Worm (Caenorhabditis elegans) whole organism, dauer: ENCODE measurements around the gene F32D8.1.

Experiments used
- unc-62 ChIP-seq: sonication (generic microtip); optimal IDR thresholded peaks from 2 replicates; lab custom pipeline; 2017; ENCODE audit warnings: missing biosample characterization, missing genetic modification reagents, missing genetic modification characterization

F32D8.1 gene

DNA sequence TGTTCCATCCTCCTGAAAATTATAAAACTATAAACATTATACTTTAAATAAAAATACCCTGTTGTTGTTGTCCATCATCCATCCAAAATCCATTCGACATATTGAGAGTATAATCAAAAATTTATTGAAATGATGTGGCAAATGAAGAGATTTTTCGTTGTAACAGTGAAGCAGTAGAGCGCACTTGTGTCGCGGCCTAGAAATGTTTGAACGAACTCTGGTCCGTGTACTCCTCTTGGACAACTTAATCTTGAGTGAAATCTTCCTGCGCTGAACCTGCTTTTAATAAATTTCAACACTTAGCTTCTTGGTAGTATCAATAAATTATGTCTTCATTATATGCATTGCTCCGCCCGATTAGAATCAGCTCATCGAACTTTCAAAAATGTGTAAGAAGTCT, 14.0 kb downstream of the F32D8.1 start, which contains the start of the genes F32D8.14 and F32D8.5:
Gene F32D8.14, minus strand, starts transcription at position 188 of the 400 bp plus-strand sequence.
Gene F32D8.5, plus strand, starts transcription at position 200 of the 400 bp plus-strand sequence.
- no peak for TF ChIP-seq unc-62

DNA sequence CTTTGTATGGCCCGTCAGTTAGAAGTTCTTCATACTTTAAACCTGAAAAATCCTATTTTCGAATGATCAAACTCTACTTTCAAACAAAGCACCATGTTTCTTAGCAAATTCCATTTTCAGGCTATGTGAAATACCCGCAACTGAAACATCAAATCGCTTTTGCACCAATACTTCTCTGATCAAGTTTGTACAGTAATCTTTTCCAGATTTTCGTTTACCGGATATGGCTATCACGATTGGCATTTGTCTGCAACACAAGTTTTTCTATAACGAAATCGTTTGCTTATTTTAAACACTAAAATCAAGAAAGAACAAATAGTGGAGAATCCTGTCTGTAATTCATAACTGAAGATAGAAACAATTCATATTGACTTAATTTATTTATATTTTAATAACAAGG, 15.7 kb downstream of the F32D8.1 start, which contains the start of gene F32D8.13:
Gene F32D8.13, minus strand, starts transcription at position 249 of the 400 bp plus-strand sequence.
- TF ChIP-seq unc-62, result no peak

DNA sequence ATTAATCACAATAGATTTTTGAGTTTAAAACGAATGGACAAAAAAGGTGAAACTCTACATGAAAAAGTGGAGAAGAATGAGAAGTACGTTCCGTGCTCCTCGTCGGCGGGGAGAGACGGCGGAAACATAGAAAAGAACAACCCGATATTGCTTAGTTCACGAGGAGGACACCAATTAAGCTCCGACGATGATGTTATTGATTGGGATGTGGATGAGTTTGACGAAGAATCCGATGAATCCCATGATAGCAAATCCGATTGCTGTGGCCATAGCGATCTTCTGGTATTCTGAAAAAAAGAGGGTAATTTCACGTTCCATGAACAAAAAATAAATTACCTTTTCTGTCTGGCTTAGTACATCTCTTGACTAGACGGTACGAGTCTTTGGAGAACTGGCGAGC, 16.1 kb downstream of the F32D8.1 start:
- no peak for TF ChIP-seq unc-62

DNA sequence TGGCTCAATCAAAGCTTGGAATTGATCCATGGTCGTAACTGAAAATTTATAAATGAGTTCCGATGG, 16.3 kb downstream of the F32D8.1 start, which contains the start of gene sec-61.G:
Gene sec-61.G, minus strand, starts transcription at position 38 of the 66 bp plus-strand sequence.
- TF ChIP-seq unc-62, result no peak

DNA sequence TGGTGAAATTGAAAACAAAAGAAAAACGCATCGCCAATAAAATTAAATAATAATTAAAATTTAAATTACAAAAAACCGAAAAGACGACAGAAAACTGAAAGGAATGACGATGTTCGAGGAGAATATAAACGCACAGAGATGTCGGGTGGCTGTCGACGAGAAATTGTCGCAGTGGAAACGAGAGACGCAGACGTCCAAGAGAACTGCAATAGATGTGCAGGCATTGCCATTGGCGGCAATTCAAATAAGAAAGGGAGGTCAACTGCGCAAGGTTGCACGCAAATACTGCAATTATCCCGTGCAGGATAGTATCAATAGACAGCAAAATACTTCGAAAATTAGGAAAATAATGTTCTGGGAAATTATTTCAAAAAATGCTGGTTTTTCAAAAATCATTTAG, 16.5 kb downstream of the F32D8.1 start:
- TF ChIP-seq unc-62, result no peak

DNA sequence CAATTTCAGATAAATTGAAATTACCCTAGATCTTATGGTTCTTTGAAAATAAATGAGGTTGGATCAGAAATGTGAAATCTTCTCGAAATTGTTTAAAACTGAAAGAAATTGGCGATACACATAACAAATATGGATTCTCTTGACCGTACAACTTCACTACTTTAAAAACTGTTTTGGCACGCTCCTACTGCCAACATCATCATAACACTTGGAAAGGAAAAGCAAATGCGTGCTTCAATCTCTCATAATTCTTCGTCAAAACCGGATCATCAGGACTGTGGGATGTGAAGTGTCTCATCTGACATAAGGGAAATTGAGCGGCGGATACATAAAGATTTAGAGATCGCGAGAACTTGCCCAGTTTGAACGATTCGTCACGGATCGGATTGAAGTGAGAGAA, 17.5 kb downstream of the F32D8.1 start, which contains the start of gene F32D8.7:
Gene F32D8.7, plus strand, starts transcription at position 329 of the 400 bp plus-strand sequence.
- no peak for TF ChIP-seq unc-62

DNA sequence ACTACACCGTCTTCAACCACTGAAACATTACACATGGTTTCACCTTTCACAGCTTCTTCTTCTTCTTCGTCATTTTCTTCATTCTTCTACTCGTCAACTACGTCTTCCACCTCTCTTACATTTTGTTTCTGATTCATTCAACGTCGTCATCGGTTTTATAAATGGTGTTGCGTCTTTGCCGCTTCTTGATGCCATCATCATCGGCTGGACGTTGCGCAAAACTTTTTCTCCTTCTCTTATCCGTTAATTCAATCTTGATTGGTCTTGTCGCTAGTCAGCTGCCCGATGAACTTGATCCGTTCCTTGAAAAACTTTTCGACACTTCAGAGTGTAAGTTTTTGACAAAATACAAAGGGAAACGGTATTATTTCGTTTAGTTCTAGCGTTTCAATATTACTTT, 18.0 kb downstream of the F32D8.1 start:
- TF ChIP-seq unc-62, result no peak

DNA sequence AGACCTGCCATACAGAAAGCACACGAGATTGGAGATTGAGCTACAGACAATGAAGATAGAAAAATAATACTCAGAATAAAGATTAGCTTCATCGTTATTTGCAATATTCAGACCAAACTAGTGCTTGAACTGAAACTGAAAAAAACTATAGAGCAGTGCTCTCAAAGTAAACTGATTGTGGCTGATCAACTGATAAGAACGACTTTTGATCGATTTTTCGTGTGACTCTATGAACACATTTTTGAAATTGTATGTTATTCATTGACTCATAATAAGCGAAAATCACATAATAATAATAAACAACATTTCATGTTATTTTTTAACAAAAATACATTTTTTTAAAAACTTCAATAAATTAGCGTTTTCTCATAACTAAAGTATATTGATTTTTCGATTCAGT, 20.5 kb downstream of the F32D8.1 start, which contains the start of gene spp-16:
Gene spp-16, minus strand, starts transcription at position 179 of the 400 bp plus-strand sequence.
- TF ChIP-seq unc-62, result no peak

DNA sequence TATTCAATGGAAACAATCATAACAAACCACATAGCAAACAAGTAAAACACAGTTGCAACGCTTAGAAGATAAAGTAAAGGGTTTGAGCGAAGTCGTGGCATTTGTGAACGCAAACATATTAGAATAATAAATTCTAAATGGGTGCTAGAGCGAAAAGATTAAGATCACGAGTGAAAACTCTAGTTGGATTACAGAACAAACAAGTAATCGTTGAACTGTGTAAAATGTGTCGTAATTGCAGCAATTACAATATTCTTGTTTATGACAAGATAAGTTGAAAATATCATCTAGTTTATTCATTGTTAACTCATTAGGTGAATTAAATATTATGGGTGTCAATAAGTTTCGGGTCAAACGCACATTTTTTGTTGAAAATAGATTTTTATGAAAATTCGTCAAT, 22.1 kb downstream of the F32D8.1 start, which contains the start of gene F32D8.8:
Gene F32D8.8, minus strand, starts transcription at position 101 of the 400 bp plus-strand sequence.
- no peak for TF ChIP-seq unc-62

DNA sequence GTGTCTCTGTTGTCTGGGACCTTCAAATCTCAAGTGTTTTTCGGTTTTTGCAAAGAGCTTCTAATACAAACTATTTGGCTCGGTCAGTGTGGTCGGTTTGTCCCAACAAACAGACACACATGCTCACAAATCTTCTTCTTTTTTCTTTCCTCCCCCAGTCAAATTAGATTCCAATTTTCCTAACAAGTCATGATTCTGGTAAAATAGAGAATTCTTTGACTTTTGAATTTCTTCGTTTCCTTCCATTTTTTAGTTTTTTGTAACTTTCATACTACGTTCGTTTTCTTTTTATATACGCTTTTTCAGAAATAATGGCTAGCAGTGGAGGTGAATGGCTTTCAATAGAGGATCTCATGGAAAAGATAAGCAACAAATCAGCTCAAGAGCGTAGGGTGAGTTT, 23.1 kb downstream of the F32D8.1 start, which contains the start of gene F32D8.15:
Gene F32D8.15, plus strand, starts transcription at position 301 of the 400 bp plus-strand sequence.
- no peak for TF ChIP-seq unc-62

DNA sequence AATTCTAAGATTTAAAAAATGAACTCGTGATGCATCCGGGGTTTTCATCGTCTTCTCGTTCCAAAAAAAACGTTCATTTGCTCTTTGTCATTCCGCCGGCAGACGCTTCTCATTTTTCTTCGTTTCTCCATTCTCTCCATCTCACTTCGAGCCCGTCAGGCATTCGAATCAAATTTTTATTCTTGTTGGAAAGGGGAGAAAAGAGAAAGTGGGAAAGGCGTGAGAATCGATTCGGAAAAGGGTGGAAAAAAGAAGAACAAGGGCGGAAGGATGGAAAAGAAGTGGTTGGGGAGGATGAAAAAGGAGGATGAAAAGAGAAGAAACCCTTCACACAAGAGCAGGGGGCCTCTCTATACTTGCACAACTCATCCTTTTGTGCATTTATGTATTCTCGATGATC, 24.2 kb downstream of the F32D8.1 start:
- no peak for TF ChIP-seq unc-62

DNA sequence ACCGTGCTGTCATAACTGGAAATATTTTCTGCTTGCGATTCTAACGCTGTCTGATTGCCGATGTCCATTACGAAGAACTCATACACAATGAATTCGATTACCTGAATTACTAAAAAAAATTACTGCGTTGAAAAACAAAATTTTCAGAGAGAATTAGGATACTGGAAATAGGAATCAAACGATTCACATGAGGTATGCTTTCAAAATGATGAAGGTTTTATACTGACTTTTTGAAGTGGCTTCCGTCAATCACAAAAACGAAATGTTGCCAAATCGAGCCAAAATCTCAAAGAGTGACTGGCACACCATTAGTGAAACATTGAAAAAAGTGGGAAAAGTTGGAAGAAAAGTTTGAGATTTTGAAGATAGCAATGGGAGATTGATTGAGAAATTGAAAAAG, 28.4 kb downstream of the F32D8.1 start, which contains the start of gene zzz-1:
Gene zzz-1, minus strand, starts transcription at position 101 of the 400 bp plus-strand sequence.
- TF ChIP-seq unc-62, result no peak

DNA sequence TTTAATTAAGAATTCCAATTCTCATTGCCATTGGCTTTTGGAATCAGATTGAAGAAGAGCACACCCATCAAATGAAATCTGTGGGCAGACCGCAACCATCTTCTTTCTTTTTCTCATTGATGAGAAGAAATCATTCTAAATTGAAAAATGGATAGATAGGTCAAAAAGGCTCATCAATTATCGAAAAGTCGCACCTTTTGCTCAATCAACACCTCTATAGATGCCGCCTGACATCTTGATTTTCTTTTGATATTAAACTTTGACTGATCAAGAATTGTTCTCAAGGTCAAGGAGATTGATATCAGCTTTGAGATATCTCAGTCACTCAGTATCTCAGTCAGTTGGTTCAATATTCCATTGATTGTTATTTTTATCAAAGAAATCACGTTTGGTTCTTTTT, 29.3 kb downstream of the F32D8.1 start:
- no peak for TF ChIP-seq unc-62

DNA sequence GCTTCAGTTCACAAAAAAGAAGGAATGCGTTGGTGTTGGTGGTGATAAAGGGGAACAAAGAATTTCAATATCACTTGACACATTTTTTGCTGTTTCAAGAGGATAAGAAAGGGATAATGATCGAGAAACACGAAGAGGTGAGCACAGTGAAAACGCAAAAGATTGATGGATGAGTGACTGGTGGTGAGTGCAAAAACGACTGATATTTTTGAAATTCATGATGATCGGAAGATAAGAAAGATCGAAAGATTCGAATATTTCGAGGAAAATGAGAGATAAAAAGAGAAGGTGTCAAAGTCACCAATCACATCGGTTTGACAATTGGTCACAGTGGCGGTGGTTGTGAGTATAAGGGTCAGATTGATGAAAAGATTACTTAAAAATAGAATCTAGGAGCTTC, 35.3 kb downstream of the F32D8.1 start:
- TF ChIP-seq unc-62, result no peak

DNA sequence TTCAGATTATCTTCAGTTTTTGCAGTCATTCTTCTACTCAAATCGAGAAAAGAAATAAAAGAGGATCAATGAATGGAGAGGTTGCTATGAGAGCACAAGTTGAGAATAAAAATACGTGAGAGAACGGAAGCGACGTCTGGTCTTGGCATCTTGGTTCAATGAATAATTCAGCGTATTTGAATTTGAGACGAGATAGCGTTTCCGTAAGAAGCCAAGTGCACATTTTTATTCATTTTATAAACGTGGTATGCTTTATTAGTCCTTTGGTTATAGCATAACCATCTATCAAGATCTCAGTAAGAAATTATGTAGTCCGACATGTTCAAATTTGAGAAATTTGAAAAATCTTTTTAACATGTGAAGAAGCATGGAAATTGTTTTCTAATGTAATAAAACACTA, 37.7 kb downstream of the F32D8.1 start, which contains the start of gene F58B4.2:
Gene F58B4.2, minus strand, starts transcription at position 101 of the 400 bp plus-strand sequence.
- no peak for TF ChIP-seq unc-62

DNA sequence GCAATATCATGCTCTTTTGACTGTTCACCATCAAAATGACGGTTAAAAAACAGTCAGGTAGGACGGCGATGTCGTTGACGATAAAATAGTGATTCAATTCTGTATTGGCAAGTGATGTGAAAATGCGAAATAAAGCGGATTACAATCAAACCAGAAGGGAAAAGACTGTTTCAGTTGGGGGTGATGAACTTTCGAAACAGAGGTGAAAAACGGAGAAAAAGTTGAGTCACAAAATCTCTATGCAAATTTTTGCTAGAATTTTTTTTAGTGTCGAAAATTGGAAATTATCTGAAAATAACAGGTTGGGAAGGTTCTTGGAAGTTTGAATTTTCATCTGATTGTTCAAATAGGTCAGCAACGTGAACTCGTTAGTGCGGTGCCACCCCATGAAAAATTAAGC, 41.1 kb downstream of the F32D8.1 start, which contains the start of gene nas-31:
Gene nas-31, minus strand, starts transcription at position 101 of the 400 bp plus-strand sequence.
- no peak for TF ChIP-seq unc-62

DNA sequence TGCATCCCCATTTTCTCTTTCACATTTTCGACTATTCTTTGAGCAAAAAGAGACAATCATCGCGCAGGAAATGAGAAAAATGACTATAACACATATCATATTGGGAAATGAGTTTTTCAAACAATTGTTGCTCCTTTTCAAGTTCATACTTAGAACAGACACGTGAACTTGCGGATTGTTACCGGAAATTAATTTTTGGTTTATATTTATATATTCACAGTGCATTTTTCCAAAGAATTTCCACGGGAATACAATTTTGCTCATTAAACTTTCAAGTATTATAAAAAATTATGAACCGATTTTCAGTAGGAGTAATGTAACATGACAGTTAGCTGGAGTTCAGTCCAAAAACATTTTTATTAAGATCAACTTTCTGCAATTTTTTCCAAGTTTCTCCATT, 42.6 kb downstream of the F32D8.1 start, which contains the start of gene F58B4.7:
Gene F58B4.7, minus strand, starts transcription at position 101 of the 400 bp plus-strand sequence.
- TF ChIP-seq unc-62, result no peak

DNA sequence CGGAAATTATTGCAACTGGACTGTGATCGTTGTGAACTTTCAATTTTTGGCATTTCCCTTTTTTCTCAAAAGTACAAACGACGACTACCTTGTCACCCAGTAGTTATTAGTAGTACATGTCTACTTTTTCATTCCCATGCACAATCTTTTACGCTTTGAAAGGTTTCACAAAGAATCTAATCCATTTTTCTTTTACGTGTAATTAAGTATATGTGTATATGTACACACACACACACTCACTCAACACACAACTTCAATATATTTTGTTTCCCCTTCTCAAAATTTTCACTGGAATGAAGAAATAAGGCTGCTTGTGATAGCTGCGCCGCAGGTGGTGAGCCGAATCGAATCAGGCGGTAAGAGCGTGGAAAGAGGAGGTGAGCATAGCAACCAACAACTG, 44.1 kb downstream of the F32D8.1 start, which contains the start of gene F58B4.6:
Gene F58B4.6, plus strand, starts transcription at position 301 of the 400 bp plus-strand sequence.
- TF ChIP-seq unc-62, result no peak

DNA sequence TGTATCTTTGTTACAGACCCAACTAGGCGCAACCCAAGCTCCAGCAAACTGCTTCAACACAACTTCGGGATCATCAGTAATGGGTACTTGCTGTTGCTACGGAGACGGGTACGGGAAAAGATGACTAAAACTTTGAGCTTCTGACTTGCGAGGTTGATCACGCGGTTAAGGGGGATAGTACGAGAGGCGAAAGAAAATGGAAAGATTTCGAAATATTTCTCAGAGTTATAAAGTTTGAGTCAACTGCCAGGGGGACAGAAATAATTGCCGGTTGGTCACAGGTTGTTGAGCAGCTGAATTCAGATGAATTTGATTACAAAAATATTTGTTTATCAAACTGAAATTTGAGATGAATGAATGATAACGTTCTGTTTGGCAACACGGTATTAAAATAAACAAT, 45.0 kb downstream of the F32D8.1 start:
- no peak for TF ChIP-seq unc-62
